Worm (Caenorhabditis elegans) whole organism, L3 larva: Measurements from ENCODE around the gene F26D2.13.

Experiments
- ZK546.5 ChIP-seq: sonication (generic microtip); optimal IDR thresholded peaks from 2 replicates; lab custom pipeline; 2017; ENCODE audit warnings: missing biosample characterization, missing genetic modification characterization
- aly-2 ChIP-seq: fragments of 150-350 bp; optimal IDR thresholded peaks from 2 replicates; lab custom pipeline; 2014; ENCODE audit warnings: missing biosample characterization, missing genetic modification characterization
- ama-1 ChIP-seq: fragments of 150-350 bp; optimal IDR thresholded peaks from 2 replicates; lab custom pipeline; 2018
- ceh-82 ChIP-seq: fragments of 150-350 bp; optimal IDR thresholded peaks from 2 replicates; lab custom pipeline; 2014; ENCODE audit warnings: missing biosample characterization, missing genetic modification characterization
- egl-27 ChIP-seq: sonication (generic microtip); optimal IDR thresholded peaks from 4 replicates; lab custom pipeline; 2017; ENCODE audit warnings: missing biosample characterization, missing genetic modification reagents, missing genetic modification characterization
- egl-5 ChIP-seq: fragments of 150-350 bp; optimal IDR thresholded peaks from 2 replicates; lab custom pipeline; 2017; ENCODE audit warnings: missing biosample characterization, missing genetic modification reagents, missing genetic modification characterization, inconsistent platforms
- elt-2 ChIP-seq: sonication (generic microtip); optimal IDR thresholded peaks from 2 replicates; lab custom pipeline; 2016; ENCODE audit warnings: missing genetic modification reagents, mild to moderate bottlenecking, missing genetic modification characterization, missing compliant biosample characterization
- eor-1 ChIP-seq, 2 experiments: fragments of 150-350 bp; optimal IDR thresholded peaks; 2 replicates each; lab custom pipeline; 2014 to 2018; ENCODE audit warnings: missing biosample characterization in 2 of 2, missing genetic modification characterization in 2 of 2
- fos-1 ChIP-seq: fragments of 150-350 bp; optimal IDR thresholded peaks from 2 replicates; lab custom pipeline; 2014; ENCODE audit warnings: missing biosample characterization, missing genetic modification characterization
- hmg-11 ChIP-seq: sonication (generic microtip); optimal IDR thresholded peaks from 2 replicates; lab custom pipeline; 2016; ENCODE audit warnings: missing genetic modification characterization, missing compliant biosample characterization
- jun-1 ChIP-seq: fragments of 150-350 bp; optimal IDR thresholded peaks from 2 replicates; lab custom pipeline; 2014; ENCODE audit warnings: missing biosample characterization, missing genetic modification reagents, missing genetic modification characterization
- lin-39 ChIP-seq: fragments of 150-350 bp; optimal IDR thresholded peaks from 2 replicates; lab custom pipeline; 2018; ENCODE audit warnings: missing biosample characterization, missing genetic modification reagents, missing genetic modification characterization
- lsy-12 ChIP-seq: sonication (generic microtip); optimal IDR thresholded peaks from 2 replicates; lab custom pipeline; 2016; ENCODE audit warnings: mild to moderate bottlenecking, missing genetic modification characterization, missing compliant biosample characterization
- mml-1 ChIP-seq: fragments of 150-350 bp; sonication (generic microtip); optimal IDR thresholded peaks from 3 replicates; lab custom pipeline; 2014; ENCODE audit warnings: missing biosample characterization, missing genetic modification characterization
- nfya-1 ChIP-seq: sonication (generic microtip); optimal IDR thresholded peaks from 2 replicates; lab custom pipeline; 2017; ENCODE audit warnings: missing genetic modification characterization, mild to moderate bottlenecking, missing compliant biosample characterization, antibody characterized with exemption, moderate library complexity; ENCODE audit not compliant: insufficient read depth
- nhr-11 ChIP-seq: fragments of 150-350 bp; optimal IDR thresholded peaks from 2 replicates; lab custom pipeline; 2014; ENCODE audit warnings: missing biosample characterization, missing genetic modification characterization
- nhr-12 ChIP-seq: fragments of 150-350 bp; optimal IDR thresholded peaks from 2 replicates; lab custom pipeline; 2014; ENCODE audit warnings: missing biosample characterization, missing genetic modification characterization
- nhr-237 ChIP-seq: fragments of 150-350 bp; optimal IDR thresholded peaks from 2 replicates; lab custom pipeline; 2014; ENCODE audit warnings: missing biosample characterization, missing genetic modification characterization
- nhr-25 ChIP-seq: sonication (generic microtip); optimal IDR thresholded peaks from 2 replicates; lab custom pipeline; 2017; ENCODE audit warnings: missing biosample characterization, missing genetic modification characterization
- nhr-43 ChIP-seq: sonication (generic microtip); optimal IDR thresholded peaks from 2 replicates; lab custom pipeline; 2016; ENCODE audit warnings: mild to moderate bottlenecking, missing genetic modification characterization, missing compliant biosample characterization; ENCODE audit not compliant: poor library complexity, severe bottlenecking
- nhr-67 ChIP-seq: fragments of 150-350 bp; optimal IDR thresholded peaks from 2 replicates; lab custom pipeline; 2014; ENCODE audit warnings: missing biosample characterization, missing genetic modification characterization
- nhr-76 ChIP-seq: fragments of 150-350 bp; sonication (generic microtip); optimal IDR thresholded peaks from 5 replicates; lab custom pipeline; 2014; ENCODE audit warnings: missing biosample characterization, missing genetic modification characterization
- nhr-77 ChIP-seq: fragments of 150-350 bp; optimal IDR thresholded peaks from 2 replicates; lab custom pipeline; 2014; ENCODE audit warnings: missing biosample characterization, missing genetic modification characterization
- pqm-1 ChIP-seq: fragments of 150-350 bp; optimal IDR thresholded peaks from 2 replicates; lab custom pipeline; 2017; ENCODE audit warnings: missing biosample characterization, missing genetic modification characterization, inconsistent platforms
- sea-2 ChIP-seq: fragments of 150-350 bp; sonication (generic microtip); optimal IDR thresholded peaks from 4 replicates; lab custom pipeline; 2014; ENCODE audit warnings: missing biosample characterization, missing genetic modification reagents, missing genetic modification characterization
- skn-1 ChIP-seq: fragments of 150-350 bp; optimal IDR thresholded peaks from 2 replicates; lab custom pipeline; 2014; ENCODE audit warnings: missing biosample characterization, missing genetic modification characterization
- snpc-4 ChIP-seq: fragments of 150-350 bp; optimal IDR thresholded peaks from 2 replicates; lab custom pipeline; 2014; ENCODE audit warnings: missing biosample characterization, missing genetic modification characterization
- tbx-2 ChIP-seq: sonication (generic microtip); optimal IDR thresholded peaks from 2 replicates; lab custom pipeline; 2016; ENCODE audit warnings: mild to moderate bottlenecking, missing genetic modification characterization, missing compliant biosample characterization
- unc-39 ChIP-seq: sonication (generic microtip); optimal IDR thresholded peaks from 4 replicates; lab custom pipeline; 2017; ENCODE audit warnings: missing biosample characterization, missing genetic modification characterization
- unc-62 ChIP-seq: fragments of 150-350 bp; sonication (generic microtip); optimal IDR thresholded peaks from 4 replicates; lab custom pipeline; 2014; ENCODE audit warnings: missing biosample characterization, missing genetic modification reagents, missing genetic modification characterization
- zag-1 ChIP-seq: fragments of 150-350 bp; optimal IDR thresholded peaks from 2 replicates; lab custom pipeline; 2014; ENCODE audit warnings: missing biosample characterization, missing genetic modification characterization
- ztf-11 ChIP-seq: fragments of 150-350 bp; optimal IDR thresholded peaks from 2 replicates; lab custom pipeline; 2014; ENCODE audit warnings: missing biosample characterization, missing genetic modification characterization
- ztf-4 ChIP-seq: fragments of 150-350 bp; optimal IDR thresholded peaks from 2 replicates; lab custom pipeline; 2014; ENCODE audit warnings: missing biosample characterization, missing genetic modification characterization

Gene F26D2.13

DNA sequence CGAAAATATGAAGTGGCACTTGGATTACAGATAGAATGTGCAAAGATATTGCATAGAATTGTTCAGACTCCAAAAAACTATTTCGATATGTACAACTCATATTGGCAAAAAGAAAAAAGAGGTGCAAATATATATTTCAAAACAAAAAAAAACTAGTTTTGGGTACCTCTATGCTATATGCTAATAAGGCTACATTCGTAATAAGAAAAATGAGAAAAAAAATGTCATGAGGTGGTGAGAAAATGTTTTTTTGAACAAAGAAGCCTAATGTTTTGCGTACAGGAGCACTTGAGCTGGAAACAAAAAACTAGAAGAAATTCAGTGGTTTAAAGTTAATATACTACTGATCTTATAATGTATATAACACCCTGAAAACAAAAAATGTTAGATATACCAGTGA lies 25.5 kb upstream of the F26D2.13 start, which contains the start of gene srh-142:
Gene srh-142 (minus strand): TSS at position 101 of the 400 bp plus-strand sequence.
- TF ChIP-seq nhr-43 (tag; lab: Kevin White, UChicago) = no peak
- no peak for TF ChIP-seq egl-27 (tag; lab: Kevin White, UChicago)
- TF ChIP-seq nhr-67 (tag; lab: Kevin White, UChicago) = no peak
- no peak for TF ChIP-seq nhr-11 (tag; lab: Kevin White, UChicago)
- TF ChIP-seq unc-62 = no peak
- TF ChIP-seq nhr-77 (tag; lab: Kevin White, UChicago) = no peak
- TF ChIP-seq pqm-1 = no peak
- TF ChIP-seq elt-2 (tag; lab: Kevin White, UChicago) = no peak
- TF ChIP-seq ceh-82 (tag; lab: Kevin White, UChicago) = no peak
- TF ChIP-seq tbx-2 (tag; lab: Kevin White, UChicago) = no peak
- TF ChIP-seq ZK546.5 (tag; lab: Kevin White, UChicago) = no peak
- no peak for TF ChIP-seq nhr-237 (tag; lab: Kevin White, UChicago)
- TF ChIP-seq zag-1 (tag; lab: Kevin White, UChicago) = no peak
- TF ChIP-seq sea-2 (GFP tag; lab: Kevin White, UChicago) = no peak
- TF ChIP-seq aly-2 (tag; lab: Kevin White, UChicago) = no peak
- TF ChIP-seq ztf-4 (tag; lab: Kevin White, UChicago) = no peak
- TF ChIP-seq nhr-76 (tag; lab: Kevin White, UChicago) = no peak

ce11 chrV:16459377-16459776 lies 24.0 kb upstream of the F26D2.13 start:
- TF ChIP-seq lin-39 (tag; lab: Kevin White, UChicago) (no peak), unc-39 (tag; lab: Kevin White, UChicago) (no peak), fos-1 (tag; lab: Kevin White, UChicago) (no peak), egl-5 (tag; lab: Kevin White, UChicago) (no peak), ztf-11 (no peak), ZK546.5 (tag; lab: Kevin White, UChicago) (no peak)
- TF ChIP-seq, all 47 proteins: peak for 0

DNA sequence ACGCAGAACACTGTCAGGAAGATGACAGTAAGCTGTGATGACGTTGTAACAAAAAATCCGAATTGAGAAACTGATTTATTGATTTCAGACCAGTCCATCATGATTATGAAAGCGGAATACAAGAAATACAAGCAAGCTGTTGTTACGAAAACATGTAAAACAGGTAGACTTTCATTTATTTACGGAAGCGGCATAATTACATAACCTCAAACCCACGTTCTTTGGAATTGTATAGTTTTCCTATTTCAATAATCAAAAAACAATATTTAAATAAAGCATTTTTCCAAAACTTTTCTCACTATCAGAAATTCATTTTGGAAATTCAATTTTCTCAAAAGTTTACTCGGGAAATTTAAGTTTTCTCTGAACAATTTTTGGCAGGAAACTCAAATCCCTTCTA lies 23.3 kb upstream of the F26D2.13 start, which contains the start of gene str-15:
Gene str-15 (minus strand): TSS at position 101 of the 400 bp plus-strand sequence.
- TF ChIP-seq ama-1 (lab: Kevin White, UChicago) (no peak), snpc-4 (tag; lab: Kevin White, UChicago) (no peak), zag-1 (tag; lab: Kevin White, UChicago) (no peak), skn-1 (tag; lab: Kevin White, UChicago) (no peak), fos-1 (tag; lab: Kevin White, UChicago) (no peak), egl-5 (tag; lab: Kevin White, UChicago) (no peak), ztf-11 (no peak), aly-2 (tag; lab: Kevin White, UChicago) (no peak), nfya-1 (tag; lab: Kevin White, UChicago) (no peak), nhr-12 (tag; lab: Kevin White, UChicago) (no peak), elt-2 (tag; lab: Kevin White, UChicago) (no peak), ceh-82 (tag; lab: Kevin White, UChicago) (no peak), tbx-2 (tag; lab: Kevin White, UChicago) (no peak), nhr-11 (tag; lab: Kevin White, UChicago) (no peak), lin-39 (tag; lab: Kevin White, UChicago) (no peak), jun-1 (tag; lab: Kevin White, UChicago) (no peak), nhr-25 (tag; lab: Kevin White, UChicago) (no peak)

- TF ChIP-seq lin-39 (tag; lab: Kevin White, UChicago) = no peak
- TF ChIP-seq mml-1 = no peak
- TF ChIP-seq nhr-237 (tag; lab: Kevin White, UChicago) = no peak
- no peak for TF ChIP-seq eor-1 (tag; optimal IDR thresholded peaks at IDR 0.05; lab: Kevin White, UChicago)
- TF ChIP-seq ztf-4 (tag; lab: Kevin White, UChicago) = no peak
- no peak for TF ChIP-seq elt-2 (tag; lab: Kevin White, UChicago)
These were observed 19.7 kb upstream of the F26D2.13 start, which contains the start of gene str-14 for ce11 chrV:16455065-16455464. Gene str-14, minus strand, starts transcription at chrV:16455165.

- TF ChIP-seq hmg-11 (tag; lab: Kevin White, UChicago) = no peak
- no peak for TF ChIP-seq lsy-12 (tag; lab: Kevin White, UChicago)
- no peak for TF ChIP-seq nfya-1 (tag; lab: Kevin White, UChicago)
- TF ChIP-seq nhr-12 (tag; lab: Kevin White, UChicago) = no peak
- no peak for TF ChIP-seq pqm-1
These were observed 12.3 kb upstream of the F26D2.13 start, which contains the start of gene T08G3.13 for ce11 chrV:16447735-16448134. Gene T08G3.13, plus strand, starts transcription at chrV:16448035.
